Fruit fly (Drosophila melanogaster) whole organism, embryonic: ENCODE measurements around the gene CG9932.

Source experiments
- B-H2 ChIP-seq: fragments of 200-800 bp; sonication (Bioruptor generic); optimal IDR thresholded peaks from 2 replicates; lab custom pipeline; 2018; ENCODE audit warnings: missing biosample characterization, mild to moderate bottlenecking, missing genetic modification characterization
- CG10209 ChIP-seq: fragments of 200-800 bp; sonication (Bioruptor generic); optimal IDR thresholded peaks from 3 replicates; lab custom pipeline; 2017; ENCODE audit warnings: missing biosample characterization, mild to moderate bottlenecking, missing genetic modification characterization, missing genetic modification reagents
- CG10366 ChIP-seq: fragments of 200-800 bp; sonication (Bioruptor generic); IDR thresholded peaks from 2 replicates; pipeline ENCODE4 v1.3.6; 2022; ENCODE audit warnings: missing biosample characterization, missing genetic modification characterization
- CG11723 ChIP-seq: fragments of 200-800 bp; sonication (Bioruptor generic); optimal IDR thresholded peaks from 2 replicates; lab custom pipeline; 2017; ENCODE audit warnings: missing biosample characterization, mild to moderate bottlenecking, missing genetic modification characterization
- CG12299 ChIP-seq: fragments of 200-800 bp; sonication (Bioruptor generic); optimal IDR thresholded peaks from 2 replicates; lab custom pipeline; 2018; ENCODE audit warnings: missing biosample characterization, mild to moderate bottlenecking, missing genetic modification characterization
- CG12391 ChIP-seq: fragments of 200-800 bp; sonication (Bioruptor generic); optimal IDR thresholded peaks from 3 replicates; lab custom pipeline; 2018; ENCODE audit warnings: missing biosample characterization, mild to moderate bottlenecking, missing genetic modification characterization, moderate library complexity
- CG12769 ChIP-seq: fragments of 200-800 bp; sonication (Bioruptor generic); optimal IDR thresholded peaks from 2 replicates; lab custom pipeline; 2019; ENCODE audit warnings: missing biosample characterization, mild to moderate bottlenecking, missing genetic modification characterization, moderate library complexity
- CG13123 ChIP-seq: fragments of 200-800 bp; sonication (Bioruptor generic); optimal IDR thresholded peaks from 2 replicates; lab custom pipeline; 2016; ENCODE audit warnings: missing biosample characterization, missing genetic modification characterization
- CG13775 ChIP-seq: fragments of 200-800 bp; sonication (Bioruptor generic); optimal IDR thresholded peaks from 3 replicates; lab custom pipeline; 2017; ENCODE audit warnings: missing biosample characterization, mild to moderate bottlenecking, missing genetic modification characterization
- CG14441 ChIP-seq: fragments of 200-800 bp; sonication (Bioruptor generic); IDR thresholded peaks from 2 replicates; pipeline ENCODE4 v1.3.6; 2022; ENCODE audit warnings: missing biosample characterization, missing genetic modification characterization
- CG16815 ChIP-seq: fragments of 200-800 bp; sonication (Bioruptor generic); optimal IDR thresholded peaks from 3 replicates; lab custom pipeline; 2017; ENCODE audit warnings: missing biosample characterization, mild to moderate bottlenecking, missing genetic modification characterization
- CG18619 ChIP-seq: fragments of 200-800 bp; sonication (Bioruptor generic); optimal IDR thresholded peaks from 3 replicates; lab custom pipeline; 2017; ENCODE audit warnings: missing biosample characterization, mild to moderate bottlenecking, missing genetic modification characterization
- CG2199 ChIP-seq: fragments of 200-800 bp; sonication (Bioruptor generic); IDR thresholded peaks from 3 replicates; pipeline ENCODE4 v1.3.6; 2022; ENCODE audit warnings: missing biosample characterization, missing genetic modification characterization
- CG2202 ChIP-seq: fragments of 200-800 bp; sonication (Bioruptor generic); optimal IDR thresholded peaks from 2 replicates; lab custom pipeline; 2018; ENCODE audit warnings: missing biosample characterization, mild to moderate bottlenecking, missing genetic modification characterization
- CG30403 ChIP-seq: fragments of 200-800 bp; sonication (Bioruptor generic); optimal IDR thresholded peaks from 3 replicates; lab custom pipeline; 2016; ENCODE audit warnings: missing biosample characterization, missing genetic modification characterization
- CG33213 ChIP-seq: fragments of 200-800 bp; sonication (Bioruptor generic); optimal IDR thresholded peaks from 3 replicates; lab custom pipeline; 2016; ENCODE audit warnings: missing biosample characterization, missing genetic modification characterization
- CG34376 ChIP-seq: fragments of 200-800 bp; sonication (Bioruptor generic); optimal IDR thresholded peaks from 2 replicates; lab custom pipeline; 2018; ENCODE audit warnings: missing biosample characterization, mild to moderate bottlenecking, missing genetic modification characterization
- CG34422 ChIP-seq: fragments of 200-800 bp; sonication (Bioruptor generic); IDR thresholded peaks from 3 replicates; pipeline ENCODE4 v1.3.6; 2022; ENCODE audit warnings: missing biosample characterization, missing genetic modification characterization
- CG4424 ChIP-seq: fragments of 200-800 bp; sonication (Bioruptor generic); optimal IDR thresholded peaks from 3 replicates; lab custom pipeline; 2016; ENCODE audit warnings: missing biosample characterization, missing genetic modification characterization
- CG6791 ChIP-seq: fragments of 200-800 bp; sonication (Bioruptor generic); IDR thresholded peaks from 3 replicates; pipeline ENCODE4 v1.3.6; 2022; ENCODE audit warnings: missing biosample characterization, missing genetic modification characterization; ENCODE audit not compliant: partially characterized antibody
- CG7745 ChIP-seq: fragments of 200-800 bp; sonication (Bioruptor generic); optimal IDR thresholded peaks from 2 replicates; lab custom pipeline; 2018; ENCODE audit warnings: missing biosample characterization, mild to moderate bottlenecking, missing genetic modification characterization, moderate library complexity
- CG8089 ChIP-seq: fragments of 200-800 bp; sonication (Bioruptor generic); optimal IDR thresholded peaks from 3 replicates; lab custom pipeline; 2016; ENCODE audit warnings: missing biosample characterization, missing genetic modification characterization
- CG9797 ChIP-seq: fragments of 200-800 bp; sonication (Bioruptor generic); optimal IDR thresholded peaks from 3 replicates; lab custom pipeline; 2018; ENCODE audit warnings: missing biosample characterization, mild to moderate bottlenecking, missing genetic modification characterization
- Camta ChIP-seq: fragments of 200-800 bp; sonication (Bioruptor generic); optimal IDR thresholded peaks from 2 replicates; lab custom pipeline; 2016; ENCODE audit warnings: missing biosample characterization, missing genetic modification characterization
- Dad ChIP-seq: fragments of 200-800 bp; sonication (Bioruptor generic); optimal IDR thresholded peaks from 3 replicates; lab custom pipeline; 2016; ENCODE audit warnings: missing biosample characterization, missing genetic modification characterization
- Dfd ChIP-seq, 2 experiments: fragments of >200 bp; optimal IDR thresholded peaks; 2 replicates each; lab custom pipeline; 2017; ENCODE audit warnings: missing biosample characterization in 2 of 2, missing genetic modification characterization in 2 of 2
- Dp ChIP-seq: fragments of 200-800 bp; sonication (Bioruptor generic); optimal IDR thresholded peaks from 2 replicates; lab custom pipeline; 2018; ENCODE audit warnings: missing biosample characterization, mild to moderate bottlenecking, missing genetic modification characterization, moderate library complexity
- H15 ChIP-seq: fragments of 200-800 bp; sonication (Bioruptor generic); IDR thresholded peaks from 3 replicates; pipeline ENCODE4 v1.3.6; 2022; ENCODE audit warnings: missing biosample characterization, missing genetic modification characterization
- Hr51 ChIP-seq, 2 experiments: fragments of 200-800 bp; sonication (Bioruptor generic); optimal IDR thresholded peaks; 2 replicates in 1 of 2; 3 replicates in 1 of 2; lab custom pipeline; 2016 to 2018; ENCODE audit warnings: missing biosample characterization in 2 of 2, missing genetic modification characterization in 2 of 2, mild to moderate bottlenecking in 1 of 2, moderate library complexity in 1 of 2
- Max ChIP-seq: fragments of 200-800 bp; sonication (Bioruptor generic); optimal IDR thresholded peaks from 2 replicates; lab custom pipeline; 2016; ENCODE audit warnings: missing biosample characterization, mild to moderate bottlenecking, missing genetic modification characterization
- NFAT ChIP-seq: fragments of 200-800 bp; sonication (Bioruptor generic); IDR thresholded peaks from 2 replicates; pipeline ENCODE4 v1.3.6; 2022; ENCODE audit warnings: missing biosample characterization, missing genetic modification characterization
- Rfx ChIP-seq: fragments of 200-800 bp; sonication (Bioruptor generic); IDR thresholded peaks from 2 replicates; pipeline ENCODE4 v1.3.6; 2022; ENCODE audit warnings: missing biosample characterization, missing genetic modification characterization
- Vsx1 ChIP-seq: fragments of 200-800 bp; sonication (Bioruptor generic); optimal IDR thresholded peaks from 2 replicates; lab custom pipeline; 2017; ENCODE audit warnings: missing biosample characterization, mild to moderate bottlenecking, missing genetic modification characterization, missing genetic modification reagents
- ato ChIP-seq: fragments of 200-800 bp; sonication (Bioruptor generic); IDR thresholded peaks from 2 replicates; pipeline ENCODE4 v1.3.6; 2022; ENCODE audit warnings: missing biosample characterization, missing genetic modification characterization; ENCODE audit not compliant: partially characterized antibody
- az2 ChIP-seq: fragments of 200-800 bp; sonication (Bioruptor generic); optimal IDR thresholded peaks from 3 replicates; lab custom pipeline; 2016; ENCODE audit warnings: missing biosample characterization, missing genetic modification characterization
- cato ChIP-seq: fragments of 200-800 bp; sonication (Bioruptor generic); optimal IDR thresholded peaks from 2 replicates; lab custom pipeline; 2016; ENCODE audit warnings: missing biosample characterization, missing genetic modification characterization, borderline replicate concordance
- emc ChIP-seq: fragments of 200-800 bp; sonication (Bioruptor generic); optimal IDR thresholded peaks from 2 replicates; lab custom pipeline; 2016; ENCODE audit warnings: missing biosample characterization, missing genetic modification characterization
- inv ChIP-seq: fragments of 200-800 bp; sonication (Bioruptor generic); IDR thresholded peaks from 2 replicates; pipeline ENCODE4 v1.3.6; 2022; ENCODE audit warnings: missing biosample characterization, missing genetic modification characterization; ENCODE audit not compliant: partially characterized antibody
- klu ChIP-seq: fragments of 200-800 bp; sonication (Bioruptor generic); IDR thresholded peaks from 2 replicates; pipeline ENCODE4 v1.3.6; 2022; ENCODE audit warnings: missing biosample characterization, missing genetic modification characterization
- lbe ChIP-seq: fragments of 200-800 bp; sonication (Bioruptor generic); optimal IDR thresholded peaks from 2 replicates; lab custom pipeline; 2016; ENCODE audit warnings: missing biosample characterization, mild to moderate bottlenecking, missing genetic modification characterization
- lilli ChIP-seq: fragments of 200-800 bp; sonication (Bioruptor generic); optimal IDR thresholded peaks from 3 replicates; lab custom pipeline; 2016; ENCODE audit warnings: missing biosample characterization, missing genetic modification characterization
- mam ChIP-seq: fragments of 200-800 bp; sonication (Bioruptor generic); optimal IDR thresholded peaks from 3 replicates; lab custom pipeline; 2016; ENCODE audit warnings: missing biosample characterization, missing genetic modification characterization
- prd ChIP-seq, 3 experiments: fragments of >200 bp in 2 of 3; fragments of 200-800 bp in 1 of 3; sonication (Bioruptor generic) in 1 of 3; optimal IDR thresholded peaks in 2 of 3; IDR thresholded peaks in 1 of 3; 2 replicates in 2 of 3; 3 replicates in 1 of 3; pipeline versions ENCODE4 v1.3.6 to Lab custom; 2017 to 2022; ENCODE audit warnings: missing biosample characterization in 1 of 3, missing genetic modification characterization in 1 of 3
- ranshi ChIP-seq: fragments of 200-800 bp; sonication (Bioruptor generic); IDR thresholded peaks from 2 replicates; pipeline ENCODE4 v1.3.6; 2022; ENCODE audit warnings: missing biosample characterization, missing genetic modification characterization
- shn ChIP-seq: fragments of 200-800 bp; sonication (Bioruptor generic); optimal IDR thresholded peaks from 3 replicates; lab custom pipeline; 2016; ENCODE audit warnings: missing biosample characterization, missing genetic modification characterization
- sisA ChIP-seq: fragments of 200-800 bp; sonication (Bioruptor generic); IDR thresholded peaks from 2 replicates; pipeline ENCODE4 v1.3.6; 2022; ENCODE audit warnings: missing biosample characterization, missing genetic modification characterization
- sna ChIP-seq: fragments of 200-800 bp; sonication (Bioruptor generic); IDR thresholded peaks from 2 replicates; pipeline ENCODE4 v1.3.6; 2022; ENCODE audit warnings: missing biosample characterization, missing genetic modification characterization; ENCODE audit not compliant: partially characterized antibody
- tin ChIP-seq: fragments of 200-800 bp; sonication (Bioruptor generic); optimal IDR thresholded peaks from 3 replicates; lab custom pipeline; 2016; ENCODE audit warnings: missing biosample characterization, missing genetic modification characterization
- tx ChIP-seq: fragments of 200-800 bp; sonication (Bioruptor generic); optimal IDR thresholded peaks from 2 replicates; lab custom pipeline; 2016; ENCODE audit warnings: missing biosample characterization, missing genetic modification characterization

Gene CG9932

dm6 chr2L:12974045-12974539, 85.8 kb downstream of the CG9932 start, which contains the start of gene Vha68-2 (continued):
- TF ChIP-seq CG34422 (GFP tag; lab: Robert Waterston, UW): peak; percentile 51; the same call in 1 of the 3 replicates
- no peak for TF ChIP-seq Dfd (GFP tag; optimal IDR thresholded peaks at IDR 0.05; lab: Kevin White, UChicago)
- peak; percentile 53 for TF ChIP-seq shn
- TF ChIP-seq sna: peak; percentile 57; the same call in 1 of the 2 replicates
- TF ChIP-seq Hr51 (GFP tag; optimal IDR thresholded peaks at IDR 0.05; lab: Kevin White, UChicago): peak; percentile 37 to 46
- TF ChIP-seq prd (optimal IDR thresholded peaks at IDR 0.05; lab: Kevin White, UChicago): no peak
- TF ChIP-seq prd (GFP tag; IDR thresholded peaks at IDR 0.05; lab: Robert Waterston, UW): no peak
- peak; percentile 60 for TF ChIP-seq CG18619 (GFP tag; lab: Kevin White, UChicago)
- TF ChIP-seq tx (GFP tag; lab: Kevin White, UChicago): peak; percentile 38
- 0 out of 3 replicates have a peak, but pooled peaks have one; percentile 14 for TF ChIP-seq CG2199
- peak; percentile 63 for TF ChIP-seq CG30403 (GFP tag; lab: Kevin White, UChicago)
- TF ChIP-seq Max (GFP tag; lab: Kevin White, UChicago): no peak
- peak; percentile 85 for TF ChIP-seq Rfx
- 0 out of 2 replicates have a peak, but pooled peaks have one; percentile 34 for TF ChIP-seq NFAT
- TF ChIP-seq CG2202 (tag; lab: Kevin White, UChicago): no peak
- TF ChIP-seq ranshi (GFP tag; lab: Robert Waterston, UW): peak; percentile 40; the same call in 1 of the 2 replicates
- peak; percentile 33 for TF ChIP-seq Dp
- peak; percentile 44 for TF ChIP-seq CG13775 (GFP tag; lab: Kevin White, UChicago)
- TF ChIP-seq CG7745: no peak
- TF ChIP-seq az2 (GFP tag; lab: Kevin White, UChicago): peak; percentile 36
- TF ChIP-seq CG12391 (tag; lab: Kevin White, UChicago): peak; percentile 67
- peak; percentile 47 for TF ChIP-seq lilli (GFP tag; lab: Kevin White, UChicago)
- TF ChIP-seq CG8089 (GFP tag; lab: Kevin White, UChicago): peak; percentile 58
- peak; percentile 34; the same call in 1 of the 2 replicates for TF ChIP-seq klu (GFP tag; lab: Robert Waterston, UW)
- TF ChIP-seq ato (GFP tag; lab: Robert Waterston, UW): peak; percentile 35; the same call in 1 of the 2 replicates
- TF ChIP-seq CG16815: no peak
- peak; percentile 23 for TF ChIP-seq lbe (GFP tag; lab: Kevin White, UChicago)
- no peak for TF ChIP-seq H15
- TF ChIP-seq CG9797 (GFP tag; lab: Kevin White, UChicago): no peak
- no peak for TF ChIP-seq CG14441 (GFP tag; lab: Robert Waterston, UW)
- peak; percentile 55 for TF ChIP-seq CG11723
- TF ChIP-seq Dad (GFP tag; lab: Kevin White, UChicago): no peak
- TF ChIP-seq CG10366 (GFP tag; lab: Robert Waterston, UW): peak; percentile 58
- peak; percentile 64 for TF ChIP-seq CG12299 (tag; lab: Kevin White, UChicago)
- peak; percentile 75 for TF ChIP-seq Camta (GFP tag; lab: Kevin White, UChicago)
- TF ChIP-seq CG13123 (GFP tag; lab: Kevin White, UChicago): peak; percentile 35
- peak; percentile 59 for TF ChIP-seq mam (GFP tag; lab: Kevin White, UChicago)
- TF ChIP-seq emc (GFP tag; lab: Kevin White, UChicago): no peak
- TF ChIP-seq sisA: peak; percentile 56
- TF ChIP-seq Vsx1: peak; percentile 68
- TF ChIP-seq B-H2 (GFP tag; lab: Kevin White, UChicago): peak; percentile 92
- TF ChIP-seq CG6791 (GFP tag; lab: Robert Waterston, UW): peak; percentile 76; the same call in 2 of the 3 replicates
- TF ChIP-seq CG4424 (GFP tag; lab: Kevin White, UChicago): no peak
- TF ChIP-seq tin (GFP tag; lab: Kevin White, UChicago): peak; percentile 23
- peak; percentile 12 for TF ChIP-seq CG34376 (GFP tag; lab: Kevin White, UChicago)
- peak; percentile 26; the same call in 1 of the 2 replicates for TF ChIP-seq inv (GFP tag; lab: Robert Waterston, UW)
- peak; percentile 70 for TF ChIP-seq CG10209 (GFP tag; lab: Kevin White, UChicago)
- TF ChIP-seq cato (GFP tag; lab: Kevin White, UChicago): peak; percentile 22
- TF ChIP-seq CG33213 (GFP tag; lab: Kevin White, UChicago): no peak
- peak; percentile 57 for TF ChIP-seq CG12769
